Worm (Caenorhabditis elegans): Measurements from ENCODE around the gene srd-63.

ce11 chrV:16399388-16399787, 5.8 kb upstream of the srd-63 start, which contains the start of gene sre-36:
- TF ChIP-seq lsy-2 (tag; optimal IDR thresholded peaks at IDR 0.05) (no peak), nhr-28 (tag; optimal IDR thresholded peaks at IDR 0.05) (no peak), nhr-12 (tag; optimal IDR thresholded peaks at IDR 0.05) (no peak), ztf-11 (tag; optimal IDR thresholded peaks at IDR 0.05) (no peak), unc-62 (GFP tag; optimal IDR thresholded peaks at IDR 0.05) (no peak), cnd-1 (tag; optimal IDR thresholded peaks at IDR 0.05) (no peak), nhr-237 (tag; optimal IDR thresholded peaks at IDR 0.05) (no peak), bed-3 (GFP tag; optimal IDR thresholded peaks at IDR 0.05) (no peak), lin-13 (tag; optimal IDR thresholded peaks at IDR 0.05) (no peak), ces-1 (GFP tag; optimal IDR thresholded peaks at IDR 0.05) (no peak), snpc-4 (tag; optimal IDR thresholded peaks at IDR 0.05) (no peak), ceh-83 (GFP tag; optimal IDR thresholded peaks at IDR 0.05) (no peak)

All from whole organism, mixed stage, embryonic.